Worm (Caenorhabditis elegans) whole organism, L1 larva: ENCODE data around the gene npr-20.

Experiments used
- C04F5.9 ChIP-seq: sonication (generic microtip); optimal IDR thresholded peaks from 2 replicates; lab custom pipeline; 2016; ENCODE audit warnings: missing genetic modification characterization, missing compliant biosample characterization
- C16A3.4 ChIP-seq: fragments of 150-350 bp; optimal IDR thresholded peaks from 2 replicates; lab custom pipeline; 2014; ENCODE audit warnings: missing biosample characterization, missing genetic modification characterization
- C34B4.2 ChIP-seq: sonication (generic microtip); optimal IDR thresholded peaks from 2 replicates; lab custom pipeline; 2017; ENCODE audit warnings: mild to moderate bottlenecking, missing genetic modification characterization, missing compliant biosample characterization
- F16B12.6 ChIP-seq: fragments of 150-350 bp; optimal IDR thresholded peaks from 2 replicates; lab custom pipeline; 2014; ENCODE audit warnings: missing biosample characterization, missing genetic modification characterization
- Y116A8C.19 ChIP-seq: sonication (generic microtip); optimal IDR thresholded peaks from 2 replicates; lab custom pipeline; 2016; ENCODE audit warnings: missing compliant biosample characterization, missing genetic modification characterization, borderline replicate concordance
- aha-1 ChIP-seq: fragments of 150-350 bp; optimal IDR thresholded peaks from 2 replicates; lab custom pipeline; 2014; ENCODE audit warnings: missing biosample characterization, missing genetic modification characterization
- alr-1 ChIP-seq: fragments of 200-800 bp; sonication (Bioruptor generic); optimal IDR thresholded peaks from 2 replicates; lab custom pipeline; 2018; ENCODE audit warnings: borderline replicate concordance, mild to moderate bottlenecking, missing genetic modification characterization, missing compliant biosample characterization
- ceh-63 ChIP-seq: fragments of 200-800 bp; sonication (Bioruptor generic); optimal IDR thresholded peaks from 2 replicates; lab custom pipeline; 2018; ENCODE audit warnings: mild to moderate bottlenecking, missing genetic modification characterization, missing compliant biosample characterization
- ceh-8 ChIP-seq: fragments of 200-800 bp; sonication (Bioruptor generic); optimal IDR thresholded peaks from 2 replicates; lab custom pipeline; 2018; ENCODE audit warnings: mild to moderate bottlenecking, missing genetic modification characterization, moderate library complexity, missing compliant biosample characterization
- ceh-88 ChIP-seq: fragments of 200-800 bp; sonication (Bioruptor generic); IDR thresholded peaks from 2 replicates; pipeline ENCODE4 v1.3.6; 2022; ENCODE audit warnings: missing genetic modification characterization, missing compliant biosample characterization
- ceh-90 ChIP-seq: sonication (generic microtip); optimal IDR thresholded peaks from 2 replicates; lab custom pipeline; 2016; ENCODE audit warnings: missing genetic modification characterization, missing compliant biosample characterization
- ces-1 ChIP-seq: fragments of 150-350 bp; optimal IDR thresholded peaks from 2 replicates; lab custom pipeline; 2014; ENCODE audit warnings: missing biosample characterization, missing genetic modification reagents, missing genetic modification characterization
- efl-1 ChIP-seq, 4 experiments: fragments of 150-350 bp; optimal IDR thresholded peaks in 3 of 4; peaks in 1 of 4; 1 replicate in 1 of 4; 2 replicates in 3 of 4; lab custom pipeline; 2014; ENCODE audit warnings: missing biosample characterization in 2 of 4, missing genetic modification characterization in 2 of 4, missing genetic modification reagents in 2 of 4
- efl-3 ChIP-seq: fragments of 200-800 bp; sonication (Bioruptor generic); optimal IDR thresholded peaks from 2 replicates; lab custom pipeline; 2018; ENCODE audit warnings: mild to moderate bottlenecking, missing genetic modification characterization, missing compliant biosample characterization
- elt-2 ChIP-seq: sonication (generic microtip); optimal IDR thresholded peaks from 2 replicates; lab custom pipeline; 2016; ENCODE audit warnings: missing genetic modification characterization, mild to moderate bottlenecking, inconsistent platforms, missing compliant biosample characterization, missing genetic modification reagents
- ets-5 ChIP-seq: fragments of 200-800 bp; sonication (Bioruptor generic); IDR thresholded peaks from 2 replicates; pipeline ENCODE4 v1.3.6; 2022; ENCODE audit warnings: missing genetic modification characterization, missing compliant biosample characterization
- fkh-8 ChIP-seq: sonication (generic microtip); optimal IDR thresholded peaks from 2 replicates; lab custom pipeline; 2016; ENCODE audit warnings: mild to moderate bottlenecking, missing genetic modification characterization, missing compliant biosample characterization
- grh-1 ChIP-seq: fragments of 200-800 bp; sonication (Bioruptor generic); IDR thresholded peaks from 2 replicates; pipeline ENCODE4 v1.3.6; 2022; ENCODE audit warnings: missing genetic modification reagents, missing genetic modification characterization, missing compliant biosample characterization
- hlh-4 ChIP-seq: sonication (generic microtip); optimal IDR thresholded peaks from 2 replicates; lab custom pipeline; 2016; ENCODE audit warnings: mild to moderate bottlenecking, missing genetic modification characterization, missing compliant biosample characterization
- hpl-2 ChIP-seq: fragments of 150-350 bp; optimal IDR thresholded peaks from 2 replicates; lab custom pipeline; 2014; ENCODE audit warnings: missing biosample characterization, missing genetic modification reagents, missing genetic modification characterization
- isw-1 ChIP-seq: fragments of 200-800 bp; sonication (Bioruptor generic); IDR thresholded peaks from 2 replicates; pipeline ENCODE4 v1.3.6; 2022; ENCODE audit warnings: missing genetic modification characterization, missing compliant biosample characterization
- jun-1 ChIP-seq: fragments of 150-350 bp; optimal IDR thresholded peaks from 2 replicates; lab custom pipeline; 2014; ENCODE audit warnings: missing biosample characterization, missing genetic modification reagents, missing genetic modification characterization
- lin-15B ChIP-seq: fragments of 150-350 bp; sonication (generic microtip); optimal IDR thresholded peaks from 3 replicates; lab custom pipeline; 2014; ENCODE audit warnings: missing biosample characterization, missing genetic modification characterization
- lin-35 ChIP-seq, 2 experiments: fragments of 150-350 bp; optimal IDR thresholded peaks; 2 replicates each; lab custom pipeline; 2014; ENCODE audit warnings: missing biosample characterization in 2 of 2, missing genetic modification characterization in 2 of 2, missing genetic modification reagents in 2 of 2
- lin-39 ChIP-seq: fragments of 150-350 bp; optimal IDR thresholded peaks from 2 replicates; lab custom pipeline; 2014; ENCODE audit warnings: missing biosample characterization, missing genetic modification reagents, missing genetic modification characterization
- lir-3 ChIP-seq: sonication (generic microtip); optimal IDR thresholded peaks from 2 replicates; lab custom pipeline; 2016; ENCODE audit warnings: mild to moderate bottlenecking, missing genetic modification characterization, moderate library complexity, missing compliant biosample characterization; ENCODE audit not compliant: poor library complexity
- lsy-2 ChIP-seq, 2 experiments: fragments of 150-350 bp; optimal IDR thresholded peaks; 2 replicates each; lab custom pipeline; 2014; ENCODE audit warnings: missing biosample characterization in 2 of 2, missing genetic modification characterization in 2 of 2
- mab-9 ChIP-seq: fragments of 200-800 bp; sonication (Bioruptor generic); IDR thresholded peaks from 2 replicates; pipeline ENCODE4 v1.3.6; 2022; ENCODE audit warnings: missing genetic modification reagents, missing genetic modification characterization, missing compliant biosample characterization
- mdl-1 ChIP-seq, 2 experiments: fragments of 150-350 bp; optimal IDR thresholded peaks; 2 replicates each; lab custom pipeline; 2014 to 2017; ENCODE audit warnings: missing biosample characterization in 2 of 2, missing genetic modification characterization in 2 of 2, inconsistent platforms in 1 of 2
- nhr-19 ChIP-seq: fragments of 200-800 bp; sonication (Bioruptor generic); conservative IDR thresholded peaks from 2 replicates; pipeline ENCODE4 v1.3.6; 2022; ENCODE audit warnings: missing genetic modification characterization, missing compliant biosample characterization
- nhr-237 ChIP-seq: fragments of 150-350 bp; optimal IDR thresholded peaks from 2 replicates; lab custom pipeline; 2014; ENCODE audit warnings: missing biosample characterization, missing genetic modification characterization
- nhr-47 ChIP-seq: sonication (generic microtip); optimal IDR thresholded peaks from 2 replicates; lab custom pipeline; 2016; ENCODE audit warnings: mild to moderate bottlenecking, missing genetic modification characterization, moderate library complexity, missing compliant biosample characterization
- nhr-71 ChIP-seq: sonication (generic microtip); optimal IDR thresholded peaks from 2 replicates; lab custom pipeline; 2016; ENCODE audit warnings: mild to moderate bottlenecking, missing genetic modification characterization, moderate library complexity, missing compliant biosample characterization
- nhr-76 ChIP-seq: sonication (generic microtip); optimal IDR thresholded peaks from 2 replicates; lab custom pipeline; 2017; ENCODE audit warnings: missing biosample characterization, missing genetic modification characterization
- nhr-77 ChIP-seq: fragments of 150-350 bp; optimal IDR thresholded peaks from 2 replicates; lab custom pipeline; 2014; ENCODE audit warnings: missing biosample characterization, missing genetic modification characterization
- nhr-84 ChIP-seq: sonication (generic microtip); optimal IDR thresholded peaks from 2 replicates; lab custom pipeline; 2017; ENCODE audit warnings: missing biosample characterization, missing genetic modification characterization
- nhr-85 ChIP-seq: sonication (generic microtip); peaks from one replicate; lab custom pipeline; 2016; ENCODE audit warnings: missing genetic modification characterization, inconsistent platforms, missing compliant biosample characterization
- nhr-90 ChIP-seq: sonication (generic microtip); optimal IDR thresholded peaks from 2 replicates; lab custom pipeline; 2016; ENCODE audit warnings: mild to moderate bottlenecking, missing genetic modification characterization, missing compliant biosample characterization; ENCODE audit not compliant: poor library complexity
- pax-3 ChIP-seq: fragments of 200-800 bp; sonication (Bioruptor generic); optimal IDR thresholded peaks from 2 replicates; lab custom pipeline; 2018; ENCODE audit warnings: mild to moderate bottlenecking, missing genetic modification characterization, moderate library complexity, missing compliant biosample characterization
- skn-1 ChIP-seq: fragments of 150-350 bp; optimal IDR thresholded peaks from 2 replicates; lab custom pipeline; 2014; ENCODE audit warnings: missing biosample characterization, missing genetic modification characterization
- snpc-4 ChIP-seq: fragments of 150-350 bp; optimal IDR thresholded peaks from 2 replicates; lab custom pipeline; 2014; ENCODE audit warnings: missing biosample characterization, missing genetic modification characterization
- snu-23 ChIP-seq: sonication (generic microtip); optimal IDR thresholded peaks from 2 replicates; lab custom pipeline; 2016; ENCODE audit warnings: missing genetic modification characterization, missing compliant biosample characterization
- sptf-1 ChIP-seq: fragments of 150-350 bp; optimal IDR thresholded peaks from 2 replicates; lab custom pipeline; 2014; ENCODE audit warnings: missing biosample characterization, missing genetic modification characterization
- swsn-7 ChIP-seq: sonication (generic microtip); optimal IDR thresholded peaks from 2 replicates; lab custom pipeline; 2016; ENCODE audit warnings: missing genetic modification characterization, missing compliant biosample characterization
- tbx-2 ChIP-seq: sonication (generic microtip); optimal IDR thresholded peaks from 2 replicates; lab custom pipeline; 2016; ENCODE audit warnings: missing genetic modification characterization, missing compliant biosample characterization
- unc-30 ChIP-seq: sonication (generic microtip); optimal IDR thresholded peaks from 2 replicates; lab custom pipeline; 2017; ENCODE audit warnings: missing biosample characterization, missing genetic modification characterization
- unc-62 ChIP-seq: fragments of 150-350 bp; optimal IDR thresholded peaks from 2 replicates; lab custom pipeline; 2014; ENCODE audit warnings: missing biosample characterization, missing genetic modification reagents, missing genetic modification characterization
- unc-98 ChIP-seq: fragments of 200-800 bp; sonication (Bioruptor generic); IDR thresholded peaks from 2 replicates; pipeline ENCODE4 v1.3.6; 2022; ENCODE audit warnings: missing genetic modification characterization, missing compliant biosample characterization
- vab-15 ChIP-seq: sonication (generic microtip); optimal IDR thresholded peaks from 2 replicates; lab custom pipeline; 2017; ENCODE audit warnings: missing genotype, mild to moderate bottlenecking, missing genetic modification characterization, missing compliant biosample characterization
- ztf-11 ChIP-seq, 2 experiments: sonication (generic microtip); optimal IDR thresholded peaks; 2 replicates each; lab custom pipeline; 2016 to 2017; ENCODE audit warnings: missing genetic modification characterization in 2 of 2, missing biosample characterization in 1 of 2, missing compliant biosample characterization in 1 of 2
- ztf-4 ChIP-seq: fragments of 150-350 bp; optimal IDR thresholded peaks from 2 replicates; lab custom pipeline; 2014; ENCODE audit warnings: missing biosample characterization, missing genetic modification characterization

The npr-20 gene

ce11 chrII:8820126-8820972 lies 44.6 kb downstream of the npr-20 start (continued):
- TF ChIP-seq snpc-4 (tag; lab: Kevin White, UChicago) (no peak), snu-23 (GFP tag; lab: Kevin White, UChicago) (peak; percentile 4), efl-3 (no peak), lin-39 (tag; lab: Kevin White, UChicago) (no peak), alr-1 (tag; lab: Kevin White, UChicago) (no peak), ets-5 (no peak), skn-1 (tag; lab: Kevin White, UChicago) (no peak), ces-1 (no peak), ceh-63 (GFP tag; lab: Kevin White, UChicago) (no peak), grh-1 (GFP tag; lab: Robert Waterston, UW) (0 out of 2 replicates have a peak, but pooled peaks have one; percentile 25), mab-9 (GFP tag; lab: Robert Waterston, UW) (no peak), ceh-88 (GFP tag; lab: Robert Waterston, UW) (no peak), unc-30 (no peak), C34B4.2 (tag; lab: Kevin White, UChicago) (no peak), lsy-2 (tag; optimal IDR thresholded peaks at IDR 0.05; lab: Kevin White, UChicago) (no peak), elt-2 (no peak), ztf-11 (tag; optimal IDR thresholded peaks at IDR 0.05; lab: Kevin White, UChicago) (no peak), ceh-90 (tag; lab: Kevin White, UChicago) (no peak), sptf-1 (no peak), ceh-8 (GFP tag; lab: Kevin White, UChicago) (no peak), F16B12.6 (tag; lab: Kevin White, UChicago) (no peak), unc-98 (no peak), nhr-19 (GFP tag; lab: Robert Waterston, UW) (peak; percentile 31; the same call in 1 of the 2 replicates), C16A3.4 (tag; lab: Kevin White, UChicago) (no peak), hpl-2 (GFP tag; lab: Kevin White, UChicago) (no peak), pax-3 (no peak), mdl-1 (tag; optimal IDR thresholded peaks at IDR 0.05; lab: Kevin White, UChicago) (no peak), nhr-84 (tag; lab: Kevin White, UChicago) (no peak), lir-3 (tag; lab: Kevin White, UChicago) (peak; percentile 28), vab-15 (tag; lab: Kevin White, UChicago) (no peak), unc-62 (GFP tag; lab: Kevin White, UChicago) (no peak), nhr-76 (tag; lab: Kevin White, UChicago) (no peak), fkh-8 (tag; lab: Kevin White, UChicago) (no peak), lin-35 (GFP tag; optimal IDR thresholded peaks at IDR 0.05; lab: Kevin White, UChicago) (peak in 1 of 2 experiments; percentile 48), nhr-77 (tag; lab: Kevin White, UChicago) (no peak), Y116A8C.19 (tag; lab: Kevin White, UChicago) (no peak), tbx-2 (peak; percentile 42), aha-1 (tag; lab: Kevin White, UChicago) (no peak), lin-15B (tag; lab: Kevin White, UChicago) (peak; percentile 8), hlh-4 (tag; lab: Kevin White, UChicago) (no peak), isw-1 (GFP tag; lab: Robert Waterston, UW) (no peak), efl-1 (optimal IDR thresholded peaks at IDR 0.05; lab: Kevin White, UChicago) (peak in 1 of 2 experiments; percentile 1), efl-1 (GFP tag; optimal IDR thresholded peaks at IDR 0.05 in 1 of 2; lab: Kevin White, UChicago) (peak in 1 of 2 experiments; percentile 89), nhr-85 (tag; lab: Kevin White, UChicago) (peak; percentile 73), nhr-71 (tag; lab: Kevin White, UChicago) (peak; percentile 35), swsn-7 (no peak), ztf-4 (tag; lab: Kevin White, UChicago) (peak; percentile 0), nhr-47 (tag; lab: Kevin White, UChicago) (peak; percentile 48), C04F5.9 (no peak), nhr-90 (tag; lab: Kevin White, UChicago) (no peak), nhr-237 (no peak), jun-1 (tag; lab: Kevin White, UChicago) (no peak)
